Worm (Caenorhabditis elegans): ENCODE measurements around the gene W09D6.5.

- TF ChIP-seq unc-62 (GFP tag; optimal IDR thresholded peaks at IDR 0.05 in 1 of 2) = no peak
- no peak for TF ChIP-seq unc-62 (tag; optimal IDR thresholded peaks at IDR 0.05)
- no peak for TF ChIP-seq tra-1 (GFP tag; IDR thresholded peaks at IDR 0.05)
- TF ChIP-seq rbr-2 (tag; optimal IDR thresholded peaks at IDR 0.05) = peak; percentile 71
- TF ChIP-seq dmd-9 (GFP tag; IDR thresholded peaks at IDR 0.05) = peak; percentile 84
- TF ChIP-seq dpl-1 (GFP tag; optimal IDR thresholded peaks at IDR 0.05) = peak; percentile 25
- no peak for TF ChIP-seq jun-1 (tag; optimal IDR thresholded peaks at IDR 0.05)
- no peak for TF ChIP-seq nhr-25 (tag; optimal IDR thresholded peaks at IDR 0.05; ENCODE audit: borderline replicate concordance, insufficient read depth)
- no peak for TF ChIP-seq ceh-62 (tag; optimal IDR thresholded peaks at IDR 0.05)
- 0 out of 2 replicates have a peak, but pooled peaks have one; percentile 52 for TF ChIP-seq Y75B8A.6 (GFP tag; IDR thresholded peaks at IDR 0.05)
- TF ChIP-seq daf-12 (tag; optimal IDR thresholded peaks at IDR 0.05) = no peak
These were observed 24.4 kb downstream of the W09D6.5 start for ce11 chrIII:11112718-11113117.

Measured in whole organism, L4 larva.